Fruit fly (Drosophila melanogaster) whole organism: ENCODE measurements around the gene CG15432.

Experiments
- CG8478 ChIP-seq: fragments of >200 bp; optimal IDR thresholded peaks from 2 replicates; lab custom pipeline; 2018; ENCODE audit warnings: inconsistent platforms
- Dll ChIP-seq: fragments of >200 bp; optimal IDR thresholded peaks from 2 replicates; lab custom pipeline; 2017
- EcR ChIP-seq, 2 experiments: fragments of >200 bp; optimal IDR thresholded peaks; 2 replicates each; lab custom pipeline; 2017; ENCODE audit warnings: missing biosample characterization in 2 of 2, missing genetic modification characterization in 2 of 2, missing genetic modification reagents in 2 of 2
- pan ChIP-seq: fragments of >200 bp; optimal IDR thresholded peaks from 2 replicates; lab custom pipeline; 2017
- psq ChIP-seq: fragments of >200 bp; optimal IDR thresholded peaks from 2 replicates; lab custom pipeline; 2017
- usp ChIP-seq: fragments of >200 bp; optimal IDR thresholded peaks from 2 replicates; lab custom pipeline; 2017; ENCODE audit warnings: missing biosample characterization, missing genetic modification characterization, mixed read lengths

The CG15432 gene

DNA sequence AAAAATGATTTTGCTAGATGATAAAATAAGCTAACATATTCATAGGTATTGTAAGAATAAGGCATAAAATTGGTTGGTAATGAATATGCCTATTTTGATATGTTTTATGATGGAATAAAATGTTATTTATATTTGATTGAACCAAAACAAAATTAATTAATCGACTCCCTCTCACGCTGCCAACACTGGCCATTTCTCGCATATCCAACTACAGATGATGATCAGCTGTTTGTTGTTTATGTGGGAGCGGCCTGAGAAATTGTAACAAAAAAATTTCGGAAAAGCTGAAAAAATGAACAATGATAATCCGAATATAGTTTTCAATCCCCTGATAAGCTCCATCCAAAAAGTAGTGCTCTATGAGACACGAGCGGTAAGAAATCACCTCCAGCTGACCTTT, 22.8 kb downstream of the CG15432 start, which contains the start of gene FIG4:
FIG4 (plus strand) TSS at position 229 of the 400 bp plus-strand sequence.
- no peak for TF ChIP-seq pan (lab: Kevin White, UChicago)
- no peak for TF ChIP-seq Dll (lab: Kevin White, UChicago)
- no peak for TF ChIP-seq CG8478 (lab: Kevin White, UChicago)
- TF ChIP-seq EcR (GFP tag; optimal IDR thresholded peaks at IDR 0.05; lab: Kevin White, UChicago) = no peak
- TF ChIP-seq usp (GFP tag; lab: Kevin White, UChicago) = no peak
- TF ChIP-seq psq = no peak

DNA sequence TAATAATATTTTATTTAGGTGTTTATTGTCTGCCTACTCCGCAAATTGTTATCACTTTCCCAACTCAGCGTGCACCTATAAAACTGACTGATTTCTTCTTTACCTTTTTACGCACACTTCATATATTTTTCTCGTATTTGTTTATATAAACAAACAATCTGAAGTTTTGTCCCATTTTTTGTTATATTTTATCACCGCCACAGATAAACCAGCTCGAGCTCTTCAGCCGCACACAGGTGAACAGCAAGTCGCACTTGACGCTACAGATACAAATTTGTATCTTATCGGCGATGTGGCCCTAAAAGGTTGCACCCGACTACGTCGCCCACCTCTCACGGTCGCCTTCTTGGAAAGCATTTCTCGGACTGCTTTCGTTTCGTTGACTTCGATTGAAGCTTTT, 33.3 kb downstream of the CG15432 start:
- TF ChIP-seq pan (lab: Kevin White, UChicago) (no peak), Dll (lab: Kevin White, UChicago) (no peak), psq (no peak)

DNA sequence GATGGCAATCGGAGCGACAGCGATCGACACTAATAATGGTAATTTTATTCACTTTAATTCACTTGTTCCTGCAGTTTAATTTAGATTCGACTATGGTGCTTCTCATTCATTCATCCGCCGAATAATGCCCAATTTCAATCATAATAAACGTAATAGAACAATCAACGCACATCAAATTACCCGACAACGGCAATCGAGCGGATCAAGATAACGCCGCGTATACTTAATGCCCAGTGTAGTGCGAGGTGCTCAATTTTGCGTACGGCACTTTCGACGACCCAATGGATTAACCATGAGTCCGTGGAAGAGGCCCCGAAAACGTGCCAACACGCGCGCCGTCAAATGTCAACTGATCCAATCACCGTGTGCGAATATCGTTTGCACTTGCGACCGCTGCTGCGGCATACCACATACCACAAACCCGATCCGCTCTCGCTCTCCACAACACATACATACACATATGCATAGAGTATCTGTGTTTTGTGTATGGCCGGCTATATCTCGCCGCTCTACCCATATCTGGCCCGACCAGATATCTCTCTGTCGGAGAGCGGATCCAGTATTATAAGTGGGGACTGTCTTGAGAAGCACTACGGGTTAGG, 34.7 kb downstream of the CG15432 start, which contains the start of gene ine:
ine (minus strand) TSS at position 351 of the 602 bp plus-strand sequence.
- TF ChIP-seq psq (no peak), usp (GFP tag; lab: Kevin White, UChicago) (no peak), pan (lab: Kevin White, UChicago) (no peak), CG8478 (lab: Kevin White, UChicago) (no peak), EcR (GFP tag; optimal IDR thresholded peaks at IDR 0.05; lab: Kevin White, UChicago) (no peak), Dll (lab: Kevin White, UChicago) (no peak)

DNA sequence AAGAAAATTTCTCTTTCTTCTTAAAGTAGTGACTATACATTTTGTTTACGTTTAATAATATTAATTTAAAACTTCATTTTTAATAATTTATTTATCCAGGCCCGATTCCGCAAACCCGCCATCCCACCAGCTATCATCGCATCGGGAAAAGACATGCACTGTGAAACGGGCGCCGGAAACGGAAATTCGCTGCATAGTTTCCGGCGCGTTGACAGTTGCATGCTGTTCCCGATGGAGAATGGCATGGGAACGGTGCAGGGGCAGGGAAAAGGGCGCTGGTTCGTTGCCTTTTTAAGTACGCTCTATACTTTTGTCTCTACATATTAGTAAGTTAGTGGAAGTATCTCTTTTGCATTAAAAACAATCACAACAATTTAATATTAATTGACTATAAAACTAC, 35.9 kb downstream of the CG15432 start:
- TF ChIP-seq pan (lab: Kevin White, UChicago) (no peak), EcR (GFP tag; optimal IDR thresholded peaks at IDR 0.05; lab: Kevin White, UChicago) (no peak)
